Fruit fly (Drosophila melanogaster): ENCODE results near the gene CG11656.

- TF ChIP-seq Sin3A (optimal IDR thresholded peaks at IDR 0.05) (no peak), insv (optimal IDR thresholded peaks at IDR 0.05) (no peak), ttk (optimal IDR thresholded peaks at IDR 0.05) (no peak)
These were observed 21.3 kb upstream of the CG11656 start, which contains the start of gene CG14383 for dm6 chr3R:12988411-12988810.
